Worm (Caenorhabditis elegans) whole organism, mixed stage, embryonic: ENCODE measurements around the gene K07B1.7.

Experiments used
- ces-1 ChIP-seq: fragments of 150-350 bp; optimal IDR thresholded peaks from 2 replicates; lab custom pipeline; 2014; ENCODE audit warnings: missing biosample characterization, missing genetic modification reagents, missing genetic modification characterization
- ham-2 ChIP-seq: fragments of 200-800 bp; sonication (Bioruptor generic); optimal IDR thresholded peaks from 2 replicates; lab custom pipeline; 2018; ENCODE audit warnings: mild to moderate bottlenecking, missing genetic modification characterization, missing compliant biosample characterization
- lsy-2 ChIP-seq: fragments of 150-350 bp; optimal IDR thresholded peaks from 2 replicates; lab custom pipeline; 2014; ENCODE audit warnings: missing biosample characterization, missing genetic modification characterization
- unc-62 ChIP-seq: fragments of 150-350 bp; optimal IDR thresholded peaks from 2 replicates; lab custom pipeline; 2014; ENCODE audit warnings: missing biosample characterization, missing genetic modification reagents, missing genetic modification characterization
- ztf-11 ChIP-seq: fragments of 150-350 bp; optimal IDR thresholded peaks from 2 replicates; lab custom pipeline; 2014; ENCODE audit warnings: missing biosample characterization, missing genetic modification characterization

ce11 chrV:9326903-9327302, 19.9 kb downstream of the K07B1.7 start:
- TF ChIP-seq ces-1 (GFP tag; lab: Kevin White, UChicago) (no peak), ztf-11 (tag; lab: Kevin White, UChicago) (no peak), lsy-2 (no peak), unc-62 (no peak), ham-2 (GFP tag; lab: Kevin White, UChicago) (no peak)
